Fruit fly (Drosophila melanogaster) S2 (cell line): Measurements from ENCODE around the gene Adss.

Source experiments
- CG8478 ChIP-seq: fragments of >200 bp; optimal IDR thresholded peaks from 2 replicates; lab custom pipeline; 2018
- CTCF ChIP-seq, 2 experiments: fragments of >200 bp; optimal IDR thresholded peaks; 2 replicates each; lab custom pipeline; 2018

DNA sequence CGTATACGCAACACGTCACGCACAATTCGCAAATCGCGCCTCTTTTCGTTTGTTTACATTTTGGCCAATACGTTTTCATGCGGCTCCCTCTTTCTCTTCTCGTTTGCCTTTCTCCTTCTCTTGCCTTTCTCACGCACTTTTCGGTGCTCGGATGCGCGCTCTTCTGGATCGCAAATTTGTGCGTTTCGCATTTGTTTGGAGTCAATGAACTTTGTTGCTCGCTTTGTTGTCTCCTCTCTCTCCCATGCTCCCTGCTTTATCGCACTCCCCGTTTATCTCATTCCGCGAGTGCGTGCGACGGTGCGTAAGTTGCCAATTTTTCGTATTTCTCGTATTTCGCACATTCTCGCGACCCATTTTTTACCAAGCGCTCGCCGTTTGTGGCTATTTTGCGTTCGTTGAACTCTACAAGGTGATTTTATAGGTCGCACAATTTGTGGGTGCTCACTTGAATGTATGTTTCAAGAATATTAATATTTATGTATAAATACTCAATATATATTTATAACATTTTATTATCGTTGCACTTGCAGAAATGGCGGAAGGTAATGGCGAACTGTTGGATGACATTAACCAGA, 39.1 kb downstream of the Adss start:
- TF ChIP-seq CG8478 (lab: Kevin White, UChicago): no peak
- TF ChIP-seq CTCF (optimal IDR thresholded peaks at IDR 0.05; lab: Kevin White, UChicago): no peak
